Worm (Caenorhabditis elegans) whole organism, midembryonic: ENCODE results near the gene fbxa-147.
"Not testable (repeated sequence)": the region's sequence is repeated elsewhere in the genome, so short reads cannot be mapped to it uniquely, and the experiment has no call there.

Experiments used
- T22C8.4 ChIP-seq: fragments of 200-800 bp; sonication (Bioruptor generic); IDR thresholded peaks from 2 replicates; pipeline ENCODE4 v1.3.6; 2022; ENCODE audit warnings: missing genetic modification characterization, missing compliant biosample characterization
- cog-1 ChIP-seq: sonication (generic microtip); optimal IDR thresholded peaks from 2 replicates; lab custom pipeline; 2016; ENCODE audit warnings: missing genetic modification characterization, missing compliant biosample characterization
- flt-1 ChIP-seq: fragments of 200-800 bp; sonication (Bioruptor generic); IDR thresholded peaks from 2 replicates; pipeline ENCODE4 v1.3.6; 2022; ENCODE audit warnings: missing genetic modification characterization, missing compliant biosample characterization
- klf-2 ChIP-seq: fragments of 200-800 bp; sonication (Bioruptor generic); conservative IDR thresholded peaks from 2 replicates; pipeline ENCODE4 v1.3.6; 2022; ENCODE audit warnings: missing genetic modification reagents, missing genetic modification characterization, missing compliant biosample characterization
- med-1 ChIP-seq: sonication (generic microtip); optimal IDR thresholded peaks from 2 replicates; lab custom pipeline; 2017; ENCODE audit warnings: missing genetic modification characterization, mild to moderate bottlenecking, missing compliant biosample characterization, antibody characterized with exemption, missing genetic modification reagents; ENCODE audit not compliant: insufficient read depth
- ref-1 ChIP-seq: fragments of 200-800 bp; sonication (Bioruptor generic); conservative IDR thresholded peaks from 2 replicates; pipeline ENCODE4 v1.3.6; 2022; ENCODE audit warnings: missing genetic modification reagents, missing genetic modification characterization, missing compliant biosample characterization
- tab-1 ChIP-seq: fragments of 200-800 bp; sonication (Bioruptor generic); IDR thresholded peaks from 2 replicates; pipeline ENCODE4 v1.3.6; 2022; ENCODE audit warnings: missing genetic modification characterization, missing compliant biosample characterization
- ztf-23 ChIP-seq: fragments of 200-800 bp; sonication (Bioruptor generic); IDR thresholded peaks from 2 replicates; pipeline ENCODE4 v1.3.6; 2022; ENCODE audit warnings: missing genetic modification reagents, missing genetic modification characterization, missing compliant biosample characterization
- ztf-29 ChIP-seq: fragments of 200-800 bp; sonication (Bioruptor generic); IDR thresholded peaks from 2 replicates; pipeline ENCODE4 v1.3.6; 2022; ENCODE audit warnings: missing genetic modification reagents, missing genetic modification characterization, missing compliant biosample characterization

Gene fbxa-147

ce11 chrV:14729343-14729742 is 13.0 kb downstream of the fbxa-147 start, which contains the start of gene oig-3:
TSS of gene oig-3 (plus strand) at chrV:14729643.
- no peak for TF ChIP-seq cog-1
- TF ChIP-seq T22C8.4 (GFP tag; lab: Robert Waterston, UW): no peak
- TF ChIP-seq ref-1 (GFP tag; lab: Robert Waterston, UW): no peak
- TF ChIP-seq ztf-23 (GFP tag; lab: Robert Waterston, UW): no peak
- TF ChIP-seq klf-2: no peak
- TF ChIP-seq tab-1: no peak
- no peak for TF ChIP-seq ztf-29 (GFP tag; lab: Robert Waterston, UW)
- TF ChIP-seq med-1 (GFP tag; lab: Kevin White, UChicago): no peak
- no peak for TF ChIP-seq flt-1 (GFP tag; lab: Robert Waterston, UW)

ce11 chrV:14734187-14734765 is 18.0 kb downstream of the fbxa-147 start, which contains the start of gene unc-61:
TSS of gene unc-61 (minus strand) at chrV:14734237.
- TF ChIP-seq ztf-23 (GFP tag; lab: Robert Waterston, UW) (no peak), T22C8.4 (GFP tag; lab: Robert Waterston, UW) (no peak), cog-1 (no peak), tab-1 (no peak), flt-1 (GFP tag; lab: Robert Waterston, UW) (no peak), klf-2 (no peak), ztf-29 (GFP tag; lab: Robert Waterston, UW) (no peak), med-1 (GFP tag; lab: Kevin White, UChicago) (no peak), ref-1 (GFP tag; lab: Robert Waterston, UW) (no peak)

- TF ChIP-seq ztf-23 (GFP tag; lab: Robert Waterston, UW) (no peak), ref-1 (GFP tag; lab: Robert Waterston, UW) (no peak), med-1 (GFP tag; lab: Kevin White, UChicago) (no peak), T22C8.4 (GFP tag; lab: Robert Waterston, UW) (no peak)
Observed at ce11 chrV:14736851-14737250, 20.6 kb downstream of the fbxa-147 start, which contains the start of gene Y50E8A.5. TSS of gene Y50E8A.5 (minus strand) at chrV:14736951.

ce11 chrV:14741233-14741632 is 24.9 kb downstream of the fbxa-147 start, which contains the start of gene Y50E8A.6:
TSS of gene Y50E8A.6 (minus strand) at chrV:14741333.
- TF ChIP-seq ref-1 (GFP tag; lab: Robert Waterston, UW) (no peak), tab-1 (no peak), med-1 (GFP tag; lab: Kevin White, UChicago) (no peak), T22C8.4 (GFP tag; lab: Robert Waterston, UW) (no peak), cog-1 (no peak), klf-2 (no peak), flt-1 (GFP tag; lab: Robert Waterston, UW) (no peak), ztf-29 (GFP tag; lab: Robert Waterston, UW) (no peak), ztf-23 (GFP tag; lab: Robert Waterston, UW) (no peak)

ce11 chrV:14744824-14745223 is 28.5 kb downstream of the fbxa-147 start:
- TF ChIP-seq klf-2: 0 out of 2 replicates have a peak, but pooled peaks have one; percentile 11
- TF ChIP-seq tab-1: peak; percentile 67; the same call in 1 of the 2 replicates
- TF ChIP-seq T22C8.4 (GFP tag; lab: Robert Waterston, UW): no peak

- TF ChIP-seq T22C8.4 (GFP tag; lab: Robert Waterston, UW) (no peak), tab-1 (no peak), cog-1 (no peak)
Observed at ce11 chrV:14746975-14747374, 30.7 kb downstream of the fbxa-147 start.

ce11 chrV:14748608-14749137 is 32.4 kb downstream of the fbxa-147 start, which contains the start of the genes lipl-8 and Y50E8A.22:
TSS of gene lipl-8 (minus strand) at chrV:14748708.
TSS of gene Y50E8A.22 (minus strand) at chrV:14749087.
- TF ChIP-seq tab-1 (no peak), ref-1 (GFP tag; lab: Robert Waterston, UW) (no peak), flt-1 (GFP tag; lab: Robert Waterston, UW) (no peak), ztf-29 (GFP tag; lab: Robert Waterston, UW) (no peak), klf-2 (no peak), T22C8.4 (GFP tag; lab: Robert Waterston, UW) (no peak), cog-1 (no peak), med-1 (GFP tag; lab: Kevin White, UChicago) (no peak), ztf-23 (GFP tag; lab: Robert Waterston, UW) (no peak)

ce11 chrV:14750357-14750756 is 34.1 kb downstream of the fbxa-147 start, which contains the start of gene nspa-10:
TSS of gene nspa-10 (minus strand) at chrV:14750457.
- TF ChIP-seq tab-1; ref-1 (GFP tag; lab: Robert Waterston, UW); flt-1 (GFP tag; lab: Robert Waterston, UW): not testable (repeated sequence)

- TF ChIP-seq tab-1: no peak
- no peak for TF ChIP-seq med-1 (GFP tag; lab: Kevin White, UChicago)
- no peak for TF ChIP-seq ref-1 (GFP tag; lab: Robert Waterston, UW)
- no peak for TF ChIP-seq cog-1
- TF ChIP-seq ztf-29 (GFP tag; lab: Robert Waterston, UW): no peak
- no peak for TF ChIP-seq klf-2
- TF ChIP-seq T22C8.4 (GFP tag; lab: Robert Waterston, UW): no peak
- TF ChIP-seq ztf-23 (GFP tag; lab: Robert Waterston, UW): no peak
- TF ChIP-seq flt-1 (GFP tag; lab: Robert Waterston, UW): no peak
Observed at ce11 chrV:14762563-14762962, 46.3 kb downstream of the fbxa-147 start.

ce11 chrV:14763582-14763981 is 47.3 kb downstream of the fbxa-147 start:
- TF ChIP-seq tab-1 (no peak), klf-2 (no peak), ztf-29 (GFP tag; lab: Robert Waterston, UW) (no peak), flt-1 (GFP tag; lab: Robert Waterston, UW) (no peak), ref-1 (GFP tag; lab: Robert Waterston, UW) (no peak)
